Worm (Caenorhabditis elegans) whole organism, mixed stage, embryonic: Measurements from ENCODE around the gene H17B01.5.

Experiments
- blmp-1 ChIP-seq: fragments of 150-350 bp; optimal IDR thresholded peaks from 2 replicates; lab custom pipeline; 2014; ENCODE audit warnings: missing biosample characterization, missing genetic modification characterization
- ces-1 ChIP-seq: fragments of 150-350 bp; optimal IDR thresholded peaks from 2 replicates; lab custom pipeline; 2014; ENCODE audit warnings: missing biosample characterization, missing genetic modification reagents, missing genetic modification characterization
- lsy-2 ChIP-seq: fragments of 150-350 bp; optimal IDR thresholded peaks from 2 replicates; lab custom pipeline; 2014; ENCODE audit warnings: missing biosample characterization, missing genetic modification characterization
- sem-2 ChIP-seq: fragments of 200-800 bp; sonication (Bioruptor generic); optimal IDR thresholded peaks from 2 replicates; lab custom pipeline; 2018; ENCODE audit warnings: mild to moderate bottlenecking, missing genetic modification characterization, missing compliant biosample characterization

ce11 chrII:1437449-1438335 is 35.7 kb downstream of the H17B01.5 start, which contains the start of gene nol-6:
- peak; percentile 40 for TF ChIP-seq ces-1 (GFP tag; lab: Kevin White, UChicago)
- TF ChIP-seq blmp-1 (tag; lab: Kevin White, UChicago), result no peak
- TF ChIP-seq sem-2, result no peak
- peak; percentile 8 for TF ChIP-seq lsy-2
